Worm (Caenorhabditis elegans) whole organism, young adult: ENCODE data around the gene R01E6.7.

Source experiments
- sptf-2 ChIP-seq: fragments of 200-800 bp; sonication (Bioruptor generic); optimal IDR thresholded peaks from 2 replicates; lab custom pipeline; 2018; ENCODE audit warnings: mild to moderate bottlenecking, missing genetic modification characterization, missing compliant biosample characterization

Gene R01E6.7

DNA sequence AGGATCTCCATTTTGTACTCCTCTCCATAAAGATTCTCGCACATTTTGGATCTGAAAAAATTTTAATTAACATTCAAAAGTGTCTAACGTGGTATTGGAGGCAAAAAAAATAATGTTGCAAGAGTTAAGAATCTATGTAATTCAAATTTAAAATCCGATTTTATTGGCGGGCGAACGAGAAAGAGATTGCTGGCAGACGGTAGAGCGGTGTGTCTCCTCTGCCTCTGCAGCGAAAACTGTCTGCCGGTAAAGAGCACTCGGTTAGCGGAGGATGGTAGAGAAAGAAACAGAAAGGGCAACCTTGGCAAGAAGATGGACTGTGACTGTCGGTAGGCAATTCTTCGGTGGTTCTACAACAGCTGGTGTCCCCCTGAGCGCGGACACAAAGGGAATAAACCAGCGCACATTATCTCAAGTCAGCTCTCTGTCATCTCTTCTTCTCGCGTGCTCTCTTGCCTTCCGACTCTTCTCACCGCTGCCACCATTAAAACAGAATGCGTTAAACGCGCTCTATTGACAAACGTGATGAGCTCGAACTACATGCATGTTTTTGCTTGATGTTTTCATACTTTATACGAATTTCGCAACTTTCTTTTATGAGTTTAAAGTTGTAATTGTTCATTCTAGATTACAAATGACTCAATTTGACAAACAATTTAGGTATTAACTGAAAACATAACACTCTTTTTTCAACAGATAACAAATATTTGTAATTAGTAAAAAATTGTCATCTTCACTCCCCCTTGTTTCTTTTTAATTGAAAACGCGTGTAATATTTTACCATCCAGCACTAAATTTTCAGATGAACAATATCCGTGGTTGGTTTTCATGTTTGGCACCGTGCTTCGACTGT is 50.7 kb downstream of the R01E6.7 start, which contains the start of the genes cdk-4 and F18H3.1 (continued):
- TF ChIP-seq sptf-2 (GFP tag; lab: Kevin White, UChicago) = no peak
